Fruit fly (Drosophila melanogaster): ENCODE results near the gene CG13004.

CG13004 gene

dm6 chrX:16822080-16822479, 13.2 kb downstream of the CG13004 start (continued):
- TF ChIP-seq Atf-2 (GFP tag; optimal IDR thresholded peaks at IDR 0.05) (no peak), ERR (GFP tag; optimal IDR thresholded peaks at IDR 0.05) (no peak), zf30C (GFP tag; optimal IDR thresholded peaks at IDR 0.05) (no peak), CG4707 (GFP tag; optimal IDR thresholded peaks at IDR 0.05) (no peak), CG11247 (GFP tag; IDR thresholded peaks at IDR 0.05) (no peak), otp (GFP tag; IDR thresholded peaks at IDR 0.05) (0 out of 3 replicates have a peak, but pooled peaks have one; percentile 41), Nf-YC (tag; optimal IDR thresholded peaks at IDR 0.05) (no peak), salm (tag; optimal IDR thresholded peaks at IDR 0.05) (no peak), ranshi (GFP tag; IDR thresholded peaks at IDR 0.05) (0 out of 2 replicates have a peak, but pooled peaks have one; percentile 32), croc (GFP tag; conservative IDR thresholded peaks at IDR 0.05) (peak; percentile 14; the same call in 1 of the 3 replicates), fu2 (GFP tag; optimal IDR thresholded peaks at IDR 0.05) (no peak), cad (GFP tag; optimal IDR thresholded peaks at IDR 0.05) (no peak), CG5180 (GFP tag; optimal IDR thresholded peaks at IDR 0.05) (no peak), nau (GFP tag; optimal IDR thresholded peaks at IDR 0.05) (no peak), Lpt (GFP tag; optimal IDR thresholded peaks at IDR 0.05) (no peak), Dbx (GFP tag; IDR thresholded peaks at IDR 0.05) (0 out of 3 replicates have a peak, but pooled peaks have one; percentile 31), dm (GFP tag; optimal IDR thresholded peaks at IDR 0.05) (no peak), CG8478 (optimal IDR thresholded peaks at IDR 0.05) (no peak), CG10274 (GFP tag; optimal IDR thresholded peaks at IDR 0.05) (no peak), CG9609 (GFP tag; optimal IDR thresholded peaks at IDR 0.05) (no peak), CG17612 (GFP tag; IDR thresholded peaks at IDR 0.05) (no peak), CG2889 (GFP tag; IDR thresholded peaks at IDR 0.05) (0 out of 3 replicates have a peak, but pooled peaks have one; percentile 46), Deaf1 (tag; optimal IDR thresholded peaks at IDR 0.05) (no peak), Ets97D (GFP tag; optimal IDR thresholded peaks at IDR 0.05) (no peak), tup (GFP tag; optimal IDR thresholded peaks at IDR 0.05) (no peak), CG4424 (GFP tag; optimal IDR thresholded peaks at IDR 0.05) (peak; percentile 35), ttk (GFP tag; IDR thresholded peaks at IDR 0.05) (peak; percentile 64), en (GFP tag; optimal IDR thresholded peaks at IDR 0.05) (no peak), CG1602 (GFP tag; optimal IDR thresholded peaks at IDR 0.05) (peak; percentile 9), Hmx (GFP tag; optimal IDR thresholded peaks at IDR 0.05) (no peak), CG3065 (GFP tag; optimal IDR thresholded peaks at IDR 0.05) (no peak), CG10147 (GFP tag; optimal IDR thresholded peaks at IDR 0.05) (peak; percentile 29), sens (GFP tag) (no peak), sisA (GFP tag; IDR thresholded peaks at IDR 0.05) (peak; percentile 38), sens-2 (GFP tag; IDR thresholded peaks at IDR 0.05) (no peak), CG31388 (GFP tag; optimal IDR thresholded peaks at IDR 0.05) (no peak), gce (GFP tag; IDR thresholded peaks at IDR 0.05) (no peak), trh (GFP tag; optimal IDR thresholded peaks at IDR 0.05) (no peak), slou (GFP tag; optimal IDR thresholded peaks at IDR 0.05) (peak; percentile 9), CG3995 (GFP tag; optimal IDR thresholded peaks at IDR 0.05) (no peak), cato (GFP tag; optimal IDR thresholded peaks at IDR 0.05; ENCODE audit: borderline replicate concordance) (no peak), kah (GFP tag; optimal IDR thresholded peaks at IDR 0.05) (no peak), hbn (GFP tag; IDR thresholded peaks at IDR 0.05; ENCODE audit: partially characterized antibody) (no peak), Doc3 (GFP tag; IDR thresholded peaks at IDR 0.05; ENCODE audit: partially characterized antibody) (no peak), MESR4 (GFP tag; optimal IDR thresholded peaks at IDR 0.05) (no peak), Nf-YB (GFP tag; optimal IDR thresholded peaks at IDR 0.05) (peak; percentile 3), D19A (tag; optimal IDR thresholded peaks at IDR 0.05) (peak; percentile 37), gro (GFP tag; optimal IDR thresholded peaks at IDR 0.05) (no peak), CG18476 (GFP tag; optimal IDR thresholded peaks at IDR 0.05) (no peak), pan (optimal IDR thresholded peaks at IDR 0.05) (no peak), pan (GFP tag; optimal IDR thresholded peaks at IDR 0.05 in 1 of 2, IDR thresholded peaks at IDR 0.05 in 1 of 2) (peak in 1 of 2 experiments; percentile 70), onecut (GFP tag; IDR thresholded peaks at IDR 0.05) (peak; percentile 41), CG16863 (GFP tag; optimal IDR thresholded peaks at IDR 0.05) (no peak)

All from whole organism, embryonic.